Fruit fly (Drosophila melanogaster) whole organism, embryonic: ENCODE data around the gene CG5715.
A peak's percentile ranks its signal among the peaks of the same experiment; 100 is the strongest.

Experiments
- Abd-B ChIP-seq: fragments of 200-800 bp; sonication (Bioruptor generic); optimal IDR thresholded peaks from 2 replicates; lab custom pipeline; 2018; ENCODE audit warnings: missing biosample characterization, mild to moderate bottlenecking, missing genetic modification characterization, moderate library complexity
- Asciz ChIP-seq: fragments of 200-800 bp; sonication (Bioruptor generic); optimal IDR thresholded peaks from 2 replicates; lab custom pipeline; 2017; ENCODE audit warnings: missing biosample characterization, mild to moderate bottlenecking, missing genetic modification characterization, missing genetic modification reagents
- Awh ChIP-seq: fragments of 200-800 bp; sonication (Bioruptor generic); IDR thresholded peaks from 2 replicates; pipeline ENCODE4, ENCODE4 v1.3.6; 2022; ENCODE audit warnings: missing biosample characterization, missing genetic modification characterization
- CG10565 ChIP-seq: fragments of 200-800 bp; sonication (Bioruptor generic); optimal IDR thresholded peaks from 3 replicates; lab custom pipeline; 2016; ENCODE audit warnings: missing biosample characterization, mild to moderate bottlenecking, missing genetic modification characterization
- CG12155 ChIP-seq: fragments of 200-800 bp; sonication (Bioruptor generic); optimal IDR thresholded peaks from 3 replicates; lab custom pipeline; 2016; ENCODE audit warnings: missing biosample characterization, missing genetic modification characterization
- CG1233 ChIP-seq: fragments of 200-800 bp; sonication (Bioruptor generic); optimal IDR thresholded peaks from 4 replicates; lab custom pipeline; 2018; ENCODE audit warnings: missing biosample characterization, mild to moderate bottlenecking, missing genetic modification characterization
- CG12769 ChIP-seq: fragments of 200-800 bp; sonication (Bioruptor generic); optimal IDR thresholded peaks from 2 replicates; lab custom pipeline; 2019; ENCODE audit warnings: missing biosample characterization, mild to moderate bottlenecking, missing genetic modification characterization, moderate library complexity
- CG15601 ChIP-seq: fragments of 200-800 bp; sonication (Bioruptor generic); optimal IDR thresholded peaks from 3 replicates; lab custom pipeline; 2019; ENCODE audit warnings: missing biosample characterization, mild to moderate bottlenecking, missing genetic modification characterization, moderate library complexity
- CG17186 ChIP-seq: fragments of 200-800 bp; sonication (Bioruptor generic); optimal IDR thresholded peaks from 3 replicates; lab custom pipeline; 2017; ENCODE audit warnings: missing biosample characterization, missing genetic modification reagents, missing genetic modification characterization
- CG17359 ChIP-seq: fragments of 200-800 bp; sonication (Bioruptor generic); optimal IDR thresholded peaks from 3 replicates; lab custom pipeline; 2018; ENCODE audit warnings: missing biosample characterization, mild to moderate bottlenecking, missing genetic modification characterization, moderate library complexity
- CG17361 ChIP-seq: fragments of 200-800 bp; sonication (Bioruptor generic); IDR thresholded peaks from 3 replicates; pipeline ENCODE4 v1.3.6; 2022; ENCODE audit warnings: missing biosample characterization, missing genetic modification characterization
- CG1832 ChIP-seq: fragments of 200-800 bp; sonication (Bioruptor generic); optimal IDR thresholded peaks from 2 replicates; lab custom pipeline; 2017; ENCODE audit warnings: missing biosample characterization, mild to moderate bottlenecking, missing genetic modification characterization, inconsistent platforms
- CG33557 ChIP-seq: fragments of 200-800 bp; sonication (Bioruptor generic); optimal IDR thresholded peaks from 2 replicates; lab custom pipeline; 2019; ENCODE audit warnings: missing biosample characterization, mild to moderate bottlenecking, missing genetic modification characterization, moderate library complexity
- CG3995 ChIP-seq: fragments of 200-800 bp; sonication (Bioruptor generic); optimal IDR thresholded peaks from 3 replicates; lab custom pipeline; 2016; ENCODE audit warnings: missing biosample characterization, missing genetic modification characterization
- CG6175 ChIP-seq: fragments of 200-800 bp; sonication (Bioruptor generic); IDR thresholded peaks from 3 replicates; pipeline ENCODE4 v1.3.6; 2022; ENCODE audit warnings: missing biosample characterization, missing genetic modification characterization
- CG8089 ChIP-seq: fragments of 200-800 bp; sonication (Bioruptor generic); optimal IDR thresholded peaks from 3 replicates; lab custom pipeline; 2016; ENCODE audit warnings: missing biosample characterization, missing genetic modification characterization
- CG8765 ChIP-seq: fragments of 200-800 bp; sonication (Bioruptor generic); IDR thresholded peaks from 2 replicates; pipeline ENCODE4 v1.3.6; 2022; ENCODE audit warnings: missing biosample characterization, missing genetic modification characterization
- Hand ChIP-seq: fragments of 200-800 bp; sonication (Bioruptor generic); optimal IDR thresholded peaks from 2 replicates; lab custom pipeline; 2017; ENCODE audit warnings: mild to moderate bottlenecking, missing biosample characterization, missing genetic modification reagents, missing genetic modification characterization
- HmgZ ChIP-seq: fragments of 200-800 bp; sonication (Bioruptor generic); optimal IDR thresholded peaks from 2 replicates; lab custom pipeline; 2018; ENCODE audit warnings: missing biosample characterization, mild to moderate bottlenecking, missing genetic modification characterization
- Hmr ChIP-seq: fragments of 200-800 bp; sonication (Bioruptor generic); optimal IDR thresholded peaks from 3 replicates; lab custom pipeline; 2017; ENCODE audit warnings: mild to moderate bottlenecking, missing biosample characterization, missing genetic modification reagents, missing genetic modification characterization
- Hmx ChIP-seq: fragments of 200-800 bp; sonication (Bioruptor generic); optimal IDR thresholded peaks from 2 replicates; lab custom pipeline; 2016; ENCODE audit warnings: missing biosample characterization, missing genetic modification characterization
- MESR4 ChIP-seq: fragments of 200-800 bp; sonication (Bioruptor generic); optimal IDR thresholded peaks from 2 replicates; lab custom pipeline; 2018; ENCODE audit warnings: missing biosample characterization, mild to moderate bottlenecking, missing genetic modification characterization, moderate library complexity
- MTF-1 ChIP-seq: fragments of 200-800 bp; sonication (Bioruptor generic); optimal IDR thresholded peaks from 2 replicates; lab custom pipeline; 2018; ENCODE audit warnings: missing biosample characterization, mild to moderate bottlenecking, missing genetic modification characterization, borderline replicate concordance
- NC2α ChIP-seq: fragments of 200-800 bp; sonication (Bioruptor generic); optimal IDR thresholded peaks from 2 replicates; lab custom pipeline; 2016; ENCODE audit warnings: missing biosample characterization, missing genetic modification characterization
- NK7.1 ChIP-seq: fragments of 200-800 bp; sonication (Bioruptor generic); optimal IDR thresholded peaks from 3 replicates; lab custom pipeline; 2016; ENCODE audit warnings: missing biosample characterization, missing genetic modification characterization
- Neu2 ChIP-seq: fragments of 200-800 bp; sonication (Bioruptor generic); optimal IDR thresholded peaks from 3 replicates; lab custom pipeline; 2016; ENCODE audit warnings: missing biosample characterization, missing genetic modification characterization, borderline replicate concordance
- Nf-YA ChIP-seq: fragments of 200-800 bp; sonication (Bioruptor generic); IDR thresholded peaks from 2 replicates; pipeline ENCODE4 v1.3.6; 2022; ENCODE audit warnings: missing biosample characterization, missing genetic modification characterization
- Nf-YB ChIP-seq: fragments of 200-800 bp; sonication (Bioruptor generic); optimal IDR thresholded peaks from 3 replicates; lab custom pipeline; 2019; ENCODE audit warnings: missing biosample characterization, mild to moderate bottlenecking, missing genetic modification characterization, moderate library complexity
- PHDP ChIP-seq: fragments of 200-800 bp; sonication (Bioruptor generic); optimal IDR thresholded peaks from 3 replicates; lab custom pipeline; 2018; ENCODE audit warnings: missing biosample characterization, mild to moderate bottlenecking, missing genetic modification characterization, moderate library complexity
- Ravus ChIP-seq: fragments of 200-800 bp; sonication (Bioruptor generic); IDR thresholded peaks from 2 replicates; pipeline ENCODE4 v1.3.6; 2022; ENCODE audit warnings: missing biosample characterization, missing genetic modification characterization
- Rx ChIP-seq: fragments of 200-800 bp; sonication (Bioruptor generic); IDR thresholded peaks from 2 replicates; pipeline ENCODE4 v1.3.6; 2022; ENCODE audit warnings: missing biosample characterization, missing genetic modification characterization
- ap ChIP-seq: fragments of 200-800 bp; sonication (Bioruptor generic); IDR thresholded peaks from 2 replicates; pipeline ENCODE4 v1.3.6; 2022; ENCODE audit warnings: missing biosample characterization, missing genetic modification characterization
- ara ChIP-seq: fragments of 200-800 bp; sonication (Bioruptor generic); IDR thresholded peaks from 2 replicates; pipeline ENCODE4 v1.3.6; 2022; ENCODE audit warnings: missing biosample characterization, missing genetic modification characterization
- br ChIP-seq: fragments of >200 bp; optimal IDR thresholded peaks from 2 replicates; lab custom pipeline; 2017
- cas ChIP-seq: fragments of 200-800 bp; sonication (Bioruptor generic); IDR thresholded peaks from 2 replicates; pipeline ENCODE4 v1.3.6; 2022; ENCODE audit warnings: missing biosample characterization, missing genetic modification characterization
- corto ChIP-seq: fragments of 200-800 bp; sonication (Bioruptor generic); optimal IDR thresholded peaks from 2 replicates; lab custom pipeline; 2016; ENCODE audit warnings: missing biosample characterization, mild to moderate bottlenecking, missing genetic modification characterization, moderate library complexity
- dan ChIP-seq: fragments of 200-800 bp; sonication (Bioruptor generic); IDR thresholded peaks from 2 replicates; pipeline ENCODE4 v1.3.6; 2022; ENCODE audit warnings: missing biosample characterization, missing genetic modification characterization
- dysf ChIP-seq: fragments of 200-800 bp; sonication (Bioruptor generic); IDR thresholded peaks from 3 replicates; pipeline ENCODE4 v1.3.6; 2022; ENCODE audit warnings: missing biosample characterization, missing genetic modification characterization
- fd64A ChIP-seq: fragments of 200-800 bp; sonication (Bioruptor generic); optimal IDR thresholded peaks from 3 replicates; lab custom pipeline; 2018; ENCODE audit warnings: missing biosample characterization, mild to moderate bottlenecking, missing genetic modification characterization
- gcm2 ChIP-seq: fragments of 200-800 bp; sonication (Bioruptor generic); optimal IDR thresholded peaks from 2 replicates; lab custom pipeline; 2016; ENCODE audit warnings: missing biosample characterization, missing genetic modification characterization
- gsb ChIP-seq: fragments of 200-800 bp; sonication (Bioruptor generic); IDR thresholded peaks from 2 replicates; pipeline ENCODE4 v1.3.6; 2022; ENCODE audit warnings: missing biosample characterization, missing genetic modification characterization
- ham ChIP-seq: fragments of 200-800 bp; sonication (Bioruptor generic); IDR thresholded peaks from 2 replicates; pipeline ENCODE4 v1.3.6; 2022; ENCODE audit warnings: missing biosample characterization, missing genetic modification characterization
- ken ChIP-seq: fragments of 200-800 bp; sonication (Bioruptor generic); IDR thresholded peaks from 3 replicates; pipeline ENCODE4 v1.3.6; 2022; ENCODE audit warnings: missing biosample characterization, missing genetic modification characterization
- lbe ChIP-seq: fragments of 200-800 bp; sonication (Bioruptor generic); optimal IDR thresholded peaks from 2 replicates; lab custom pipeline; 2016; ENCODE audit warnings: missing biosample characterization, mild to moderate bottlenecking, missing genetic modification characterization
- mam ChIP-seq: fragments of 200-800 bp; sonication (Bioruptor generic); optimal IDR thresholded peaks from 3 replicates; lab custom pipeline; 2016; ENCODE audit warnings: missing biosample characterization, missing genetic modification characterization
- mld ChIP-seq: fragments of 200-800 bp; sonication (Bioruptor generic); IDR thresholded peaks from 3 replicates; pipeline ENCODE4 v1.3.6; 2022; ENCODE audit warnings: missing biosample characterization, missing genetic modification characterization; ENCODE audit not compliant: partially characterized antibody
- row ChIP-seq: fragments of 200-800 bp; sonication (Bioruptor generic); IDR thresholded peaks from 3 replicates; pipeline ENCODE4 v1.3.6; 2022; ENCODE audit warnings: missing biosample characterization, missing genetic modification characterization
- shn ChIP-seq: fragments of 200-800 bp; sonication (Bioruptor generic); optimal IDR thresholded peaks from 3 replicates; lab custom pipeline; 2016; ENCODE audit warnings: missing biosample characterization, missing genetic modification characterization
- ssp ChIP-seq: fragments of 200-800 bp; sonication (Bioruptor generic); IDR thresholded peaks from 2 replicates; pipeline ENCODE4 v1.3.6; 2022; ENCODE audit warnings: missing biosample characterization, missing genetic modification characterization
- sug ChIP-seq: fragments of 200-800 bp; optimal IDR thresholded peaks from 2 replicates; lab custom pipeline; 2019; ENCODE audit warnings: missing biosample characterization, mild to moderate bottlenecking, missing genetic modification characterization, moderate library complexity
- tap ChIP-seq: fragments of 200-800 bp; optimal IDR thresholded peaks from 3 replicates; lab custom pipeline; 2019; ENCODE audit warnings: missing biosample characterization, mild to moderate bottlenecking, missing genetic modification characterization, moderate library complexity
- zen ChIP-seq: fragments of 200-800 bp; sonication (Bioruptor generic); optimal IDR thresholded peaks from 3 replicates; lab custom pipeline; 2018; ENCODE audit warnings: missing biosample characterization, mild to moderate bottlenecking, missing genetic modification characterization, moderate library complexity

The CG5715 gene

dm6 chr3R:24293171-24293570 is 1.0 kb downstream of the CG5715 start (continued):
- TF ChIP-seq CG12155 (GFP tag; lab: Kevin White, UChicago) (no peak), NC2α (GFP tag; lab: Kevin White, UChicago) (no peak), CG8089 (GFP tag; lab: Kevin White, UChicago) (peak; percentile 15), HmgZ (tag; lab: Kevin White, UChicago) (no peak), ap (no peak), CG17361 (GFP tag; lab: Robert Waterston, UW) (0 out of 3 replicates have a peak, but pooled peaks have one; percentile 13), Abd-B (GFP tag; lab: Kevin White, UChicago) (no peak), mam (GFP tag; lab: Kevin White, UChicago) (no peak), row (no peak), PHDP (tag; lab: Kevin White, UChicago) (peak; percentile 50), mld (no peak), CG17359 (peak; percentile 60), ssp (no peak), Awh (0 out of 2 replicates have a peak, but pooled peaks have one; percentile 28), CG17186 (peak; percentile 23), Rx (GFP tag; lab: Robert Waterston, UW) (no peak), zen (tag; lab: Kevin White, UChicago) (no peak), Nf-YB (GFP tag; lab: Kevin White, UChicago) (peak; percentile 18), Nf-YA (GFP tag; lab: Robert Waterston, UW) (no peak), cas (GFP tag; lab: Robert Waterston, UW) (no peak), CG3995 (GFP tag; lab: Kevin White, UChicago) (no peak), ara (no peak), Neu2 (GFP tag; lab: Kevin White, UChicago) (no peak), corto (GFP tag; lab: Kevin White, UChicago) (no peak), dan (GFP tag; lab: Robert Waterston, UW) (no peak), CG1233 (GFP tag; lab: Kevin White, UChicago) (peak; percentile 46), gcm2 (GFP tag; lab: Kevin White, UChicago) (no peak), Hmr (GFP tag; lab: Kevin White, UChicago) (no peak), tap (tag; lab: Kevin White, UChicago) (no peak), MTF-1 (GFP tag; lab: Kevin White, UChicago) (peak; percentile 58), CG1832 (GFP tag; lab: Kevin White, UChicago) (no peak), shn (GFP tag; lab: Kevin White, UChicago) (no peak), CG10565 (GFP tag; lab: Kevin White, UChicago) (no peak), MESR4 (GFP tag; lab: Kevin White, UChicago) (no peak), fd64A (GFP tag; lab: Kevin White, UChicago) (peak; percentile 87), CG15601 (peak; percentile 83), sug (tag; lab: Kevin White, UChicago) (no peak), Hand (GFP tag; lab: Kevin White, UChicago) (no peak), dysf (GFP tag; lab: Robert Waterston, UW) (no peak), CG33557 (GFP tag; lab: Kevin White, UChicago) (peak; percentile 83), CG12769 (tag; lab: Kevin White, UChicago) (no peak), ham (GFP tag; lab: Robert Waterston, UW) (no peak), CG6175 (GFP tag; lab: Robert Waterston, UW) (no peak), ken (GFP tag; lab: Robert Waterston, UW) (no peak), Ravus (GFP tag; lab: Robert Waterston, UW) (no peak), lbe (GFP tag; lab: Kevin White, UChicago) (no peak), CG8765 (GFP tag; lab: Robert Waterston, UW) (no peak), NK7.1 (GFP tag; lab: Kevin White, UChicago) (no peak), br (no peak), Asciz (GFP tag; lab: Kevin White, UChicago) (peak; percentile 79), gsb (GFP tag; lab: Robert Waterston, UW) (no peak), Hmx (no peak)
